Fruit fly (Drosophila melanogaster): Measurements from ENCODE around the gene CG4942.

- TF ChIP-seq CG8478 (optimal IDR thresholded peaks at IDR 0.05) (no peak), CTCF (optimal IDR thresholded peaks at IDR 0.05) (no peak)
Observed at dm6 chr3L:9066509-9067021, 6.3 kb upstream of the CG4942 start.
